Worm (Caenorhabditis elegans) whole organism, L4 larva: Measurements from ENCODE around the gene F23B2.10.
"Not testable (repeated sequence)": the region's sequence is repeated elsewhere in the genome, so short reads cannot be mapped to it uniquely, and the experiment has no call there.

ENCODE experiments used
- F44E2.7 ChIP-seq: fragments of 200-800 bp; sonication (Bioruptor generic); IDR thresholded peaks from 2 replicates; pipeline ENCODE4 v2.1.2; 2022; ENCODE audit warnings: missing genetic modification characterization, missing compliant biosample characterization
- F49E8.2 ChIP-seq: sonication (generic microtip); optimal IDR thresholded peaks from 2 replicates; lab custom pipeline; 2016; ENCODE audit warnings: missing compliant biosample characterization, mild to moderate bottlenecking, missing genetic modification characterization, borderline replicate concordance
- T20F7.1 ChIP-seq: fragments of 200-800 bp; sonication (Bioruptor generic); optimal IDR thresholded peaks from 2 replicates; lab custom pipeline; 2018; ENCODE audit warnings: mild to moderate bottlenecking, missing genetic modification characterization, missing compliant biosample characterization
- Y105C5A.15 ChIP-seq: fragments of 200-800 bp; sonication (Bioruptor generic); IDR thresholded peaks from 2 replicates; pipeline ENCODE4 v1.3.6; 2022; ENCODE audit warnings: missing genetic modification characterization, missing compliant biosample characterization
- Y48G9A.11 ChIP-seq: fragments of 200-800 bp; sonication (Bioruptor generic); IDR thresholded peaks from 2 replicates; pipeline ENCODE4 v1.3.6; 2022; ENCODE audit warnings: missing genetic modification reagents, missing genetic modification characterization, missing compliant biosample characterization
- ZK337.2 ChIP-seq: fragments of 200-800 bp; sonication (Bioruptor generic); IDR thresholded peaks from 2 replicates; pipeline ENCODE4 v1.3.6; 2022; ENCODE audit warnings: missing genetic modification reagents, missing genetic modification characterization, missing compliant biosample characterization
- aha-1 ChIP-seq: fragments of 150-350 bp; peaks from one replicate; lab custom pipeline; 2014; ENCODE audit warnings: missing biosample characterization, missing genetic modification characterization
- arid-1 ChIP-seq: fragments of 200-800 bp; sonication (Bioruptor generic); conservative IDR thresholded peaks from 2 replicates; pipeline ENCODE4 v1.3.6; 2022; ENCODE audit warnings: missing genetic modification reagents, missing genetic modification characterization, missing compliant biosample characterization
- attf-4 ChIP-seq: sonication (generic microtip); optimal IDR thresholded peaks from 3 replicates; lab custom pipeline; 2017; ENCODE audit warnings: missing biosample characterization, missing genetic modification characterization
- ceh-44 ChIP-seq: fragments of 200-800 bp; sonication (Bioruptor generic); IDR thresholded peaks from 2 replicates; pipeline ENCODE4 v1.3.6; 2022; ENCODE audit warnings: missing genetic modification reagents, missing genetic modification characterization, missing compliant biosample characterization
- ces-1 ChIP-seq: fragments of 150-350 bp; sonication (generic microtip); optimal IDR thresholded peaks from 4 replicates; lab custom pipeline; 2014; ENCODE audit warnings: missing biosample characterization, missing genetic modification reagents, missing genetic modification characterization
- daf-19 ChIP-seq: fragments of 200-800 bp; sonication (Bioruptor generic); conservative IDR thresholded peaks from 2 replicates; pipeline ENCODE4 v1.3.6; 2022; ENCODE audit warnings: missing genetic modification characterization, missing compliant biosample characterization
- dmd-6 ChIP-seq: fragments of 200-800 bp; sonication (Bioruptor generic); IDR thresholded peaks from 2 replicates; pipeline ENCODE4 v1.3.6; 2022; ENCODE audit warnings: missing genetic modification reagents, missing genetic modification characterization, missing compliant biosample characterization
- dmd-8 ChIP-seq: fragments of 200-800 bp; sonication (Bioruptor generic); IDR thresholded peaks from 2 replicates; pipeline ENCODE4 v1.3.6; 2022; ENCODE audit warnings: missing genetic modification characterization, missing compliant biosample characterization
- dmd-9 ChIP-seq: fragments of 200-800 bp; sonication (Bioruptor generic); IDR thresholded peaks from 2 replicates; pipeline ENCODE4 v1.3.6; 2022; ENCODE audit warnings: missing genetic modification reagents, missing genetic modification characterization, missing compliant biosample characterization
- dpl-1 ChIP-seq: fragments of 150-350 bp; optimal IDR thresholded peaks from 2 replicates; lab custom pipeline; 2014; ENCODE audit warnings: missing biosample characterization, missing genetic modification reagents, missing genetic modification characterization
- duxl-1 ChIP-seq: sonication (generic microtip); optimal IDR thresholded peaks from 2 replicates; lab custom pipeline; 2016; ENCODE audit warnings: mild to moderate bottlenecking, missing genetic modification characterization, moderate library complexity, missing compliant biosample characterization; ENCODE audit not compliant: poor library complexity
- dve-1 ChIP-seq: sonication (generic microtip); optimal IDR thresholded peaks from 2 replicates; lab custom pipeline; 2017; ENCODE audit warnings: antibody characterized with exemption, mild to moderate bottlenecking, missing genetic modification characterization, missing compliant biosample characterization; ENCODE audit not compliant: insufficient read depth
- egl-27 ChIP-seq: sonication (generic microtip); optimal IDR thresholded peaks from 3 replicates; lab custom pipeline; 2017; ENCODE audit warnings: missing biosample characterization, missing genetic modification reagents, missing genetic modification characterization
- hlh-30 ChIP-seq: sonication (generic microtip); optimal IDR thresholded peaks from 2 replicates; lab custom pipeline; 2017; ENCODE audit warnings: antibody characterized with exemption, mild to moderate bottlenecking, missing genetic modification characterization, missing compliant biosample characterization; ENCODE audit not compliant: insufficient read depth
- hmg-1.1 ChIP-seq: fragments of 200-800 bp; sonication (Bioruptor generic); IDR thresholded peaks from 2 replicates; pipeline ENCODE4 v1.3.6; 2022; ENCODE audit warnings: missing genetic modification reagents, missing genetic modification characterization, missing compliant biosample characterization
- lim-7 ChIP-seq: fragments of 200-800 bp; sonication (Bioruptor generic); IDR thresholded peaks from 2 replicates; pipeline ENCODE4 v1.3.6; 2022; ENCODE audit warnings: missing genetic modification characterization, missing compliant biosample characterization
- lin-1 ChIP-seq: fragments of 200-800 bp; sonication (Bioruptor generic); IDR thresholded peaks from 2 replicates; pipeline ENCODE4 v1.3.6; 2022; ENCODE audit warnings: missing genetic modification reagents, missing genetic modification characterization, missing compliant biosample characterization
- lin-29 ChIP-seq: fragments of 200-800 bp; sonication (Bioruptor generic); IDR thresholded peaks from 2 replicates; pipeline ENCODE4 v1.3.6; 2022; ENCODE audit warnings: missing genetic modification reagents, missing genetic modification characterization, missing compliant biosample characterization
- lin-38 ChIP-seq: fragments of 200-800 bp; sonication (Bioruptor generic); IDR thresholded peaks from 2 replicates; pipeline ENCODE4 v1.3.6; 2022; ENCODE audit warnings: missing genetic modification reagents, missing genetic modification characterization, missing compliant biosample characterization
- lir-3 ChIP-seq: sonication (generic microtip); optimal IDR thresholded peaks from 2 replicates; lab custom pipeline; 2016; ENCODE audit warnings: mild to moderate bottlenecking, missing genetic modification characterization, missing compliant biosample characterization
- lsy-2 ChIP-seq, 2 experiments: fragments of 150-350 bp in 1 of 2; sonication (generic microtip) in 1 of 2; optimal IDR thresholded peaks; 2 replicates each; lab custom pipeline; 2014 to 2017; ENCODE audit warnings: missing biosample characterization in 2 of 2, missing genetic modification characterization in 2 of 2
- madf-9 ChIP-seq: fragments of 200-800 bp; sonication (Bioruptor generic); conservative IDR thresholded peaks from 2 replicates; pipeline ENCODE4 v1.3.6; 2022; ENCODE audit warnings: missing genetic modification reagents, missing genetic modification characterization, missing compliant biosample characterization
- mdt-29 ChIP-seq: fragments of 200-800 bp; sonication (Bioruptor generic); IDR thresholded peaks from 2 replicates; pipeline ENCODE4 v1.3.6; 2022; ENCODE audit warnings: missing genetic modification reagents, missing genetic modification characterization, missing compliant biosample characterization
- mes-2 ChIP-seq: sonication (generic microtip); optimal IDR thresholded peaks from 2 replicates; lab custom pipeline; 2016; ENCODE audit warnings: missing genotype, mild to moderate bottlenecking, missing genetic modification characterization, missing compliant biosample characterization; ENCODE audit not compliant: poor library complexity, severe bottlenecking
- nhr-11 ChIP-seq: fragments of 150-350 bp; optimal IDR thresholded peaks from 2 replicates; lab custom pipeline; 2014; ENCODE audit warnings: missing biosample characterization, missing genetic modification characterization
- nhr-111 ChIP-seq: fragments of 200-800 bp; sonication (Bioruptor generic); optimal IDR thresholded peaks from 2 replicates; lab custom pipeline; 2018; ENCODE audit warnings: mild to moderate bottlenecking, missing genetic modification characterization, missing compliant biosample characterization
- nhr-41 ChIP-seq: fragments of 200-800 bp; sonication (Bioruptor generic); IDR thresholded peaks from 2 replicates; pipeline ENCODE4 v1.3.6; 2022; ENCODE audit warnings: missing genetic modification reagents, missing genetic modification characterization, missing compliant biosample characterization
- nhr-42 ChIP-seq: fragments of 200-800 bp; sonication (Bioruptor generic); IDR thresholded peaks from 2 replicates; pipeline ENCODE4 v1.3.6; 2022; ENCODE audit warnings: missing genetic modification characterization, missing compliant biosample characterization
- nhr-48 ChIP-seq: sonication (generic microtip); optimal IDR thresholded peaks from 2 replicates; lab custom pipeline; 2016; ENCODE audit warnings: mild to moderate bottlenecking, missing genetic modification characterization, missing compliant biosample characterization
- pha-4 ChIP-seq, 2 experiments: fragments of 150-350 bp in 1 of 2; fragments of 200-800 bp in 1 of 2; sonication (Bioruptor generic) in 1 of 2; IDR thresholded peaks in 1 of 2; optimal IDR thresholded peaks in 1 of 2; 2 replicates each; pipeline versions ENCODE4 v1.3.6 to Lab custom; 2014 to 2022; ENCODE audit warnings: missing genetic modification characterization in 2 of 2, missing genetic modification reagents in 2 of 2, missing biosample characterization in 1 of 2, missing compliant biosample characterization in 1 of 2
- php-3 ChIP-seq: fragments of 200-800 bp; sonication (Bioruptor generic); IDR thresholded peaks from 2 replicates; pipeline ENCODE4 v1.3.6; 2022; ENCODE audit warnings: missing genetic modification reagents, missing genetic modification characterization, missing compliant biosample characterization
- rbr-2 ChIP-seq: sonication (generic microtip); optimal IDR thresholded peaks from 2 replicates; lab custom pipeline; 2016; ENCODE audit warnings: missing genotype, missing genetic modification characterization, missing compliant biosample characterization
- saeg-2 ChIP-seq: fragments of 200-800 bp; sonication (Bioruptor generic); IDR thresholded peaks from 2 replicates; pipeline ENCODE4 v1.3.6; 2022; ENCODE audit warnings: missing genetic modification reagents, missing genetic modification characterization, missing compliant biosample characterization
- set-16 ChIP-seq: fragments of 200-800 bp; sonication (Bioruptor generic); IDR thresholded peaks from 2 replicates; pipeline ENCODE4 v1.3.6; 2022; ENCODE audit warnings: missing genetic modification reagents, missing genetic modification characterization, missing compliant biosample characterization
- snpc-1.2 ChIP-seq: fragments of 200-800 bp; sonication (Bioruptor generic); IDR thresholded peaks from 2 replicates; pipeline ENCODE4 v1.3.6; 2022; ENCODE audit warnings: missing genetic modification reagents, missing genetic modification characterization, missing compliant biosample characterization
- spr-1 ChIP-seq: sonication (generic microtip); optimal IDR thresholded peaks from 2 replicates; lab custom pipeline; 2016; ENCODE audit warnings: mild to moderate bottlenecking, missing genetic modification characterization, missing compliant biosample characterization
- spr-3 ChIP-seq: fragments of 200-800 bp; sonication (Bioruptor generic); optimal IDR thresholded peaks from 2 replicates; lab custom pipeline; 2018; ENCODE audit warnings: mild to moderate bottlenecking, missing genetic modification characterization, missing compliant biosample characterization
- tag-97 ChIP-seq: fragments of 200-800 bp; sonication (Bioruptor generic); IDR thresholded peaks from 2 replicates; pipeline ENCODE4 v1.3.6; 2022; ENCODE audit warnings: missing genetic modification characterization, missing compliant biosample characterization
- zag-1 ChIP-seq: fragments of 150-350 bp; optimal IDR thresholded peaks from 2 replicates; lab custom pipeline; 2014; ENCODE audit warnings: missing biosample characterization, missing genetic modification characterization
- zip-11 ChIP-seq: fragments of 200-800 bp; sonication (Bioruptor generic); IDR thresholded peaks from 2 replicates; pipeline ENCODE4 v1.3.6; 2022; ENCODE audit warnings: missing genetic modification characterization, missing compliant biosample characterization
- ztf-11 ChIP-seq: fragments of 150-350 bp; optimal IDR thresholded peaks from 2 replicates; lab custom pipeline; 2014; ENCODE audit warnings: missing biosample characterization, missing genetic modification characterization

The F23B2.10 gene

DNA sequence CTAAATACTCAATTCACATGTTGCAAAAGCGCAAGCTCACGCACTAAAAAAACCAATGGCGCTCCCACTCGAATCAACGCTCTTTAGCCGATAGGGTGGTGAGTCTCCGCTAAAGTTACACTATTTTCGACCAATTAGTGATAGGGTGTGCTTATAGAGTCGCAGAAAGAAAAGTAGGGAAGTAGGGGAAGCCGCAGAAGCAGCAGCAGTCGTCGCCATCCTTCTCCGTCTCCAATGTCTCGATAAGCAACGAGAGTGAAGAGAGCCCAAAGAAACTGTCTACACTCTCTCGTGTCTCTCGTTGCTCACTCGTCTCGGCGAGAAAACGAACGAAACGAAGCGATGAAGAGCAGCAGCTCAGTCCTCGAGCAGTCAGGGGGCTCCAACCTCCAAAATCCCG lies 42.6 kb upstream of the F23B2.10 start (continued):
- TF ChIP-seq rbr-2 (tag; lab: Kevin White, UChicago): peak; percentile 21
- TF ChIP-seq egl-27: no peak
- no peak for TF ChIP-seq tag-97 (GFP tag; lab: Robert Waterston, UW)
- peak; percentile 84 for TF ChIP-seq hmg-1.1
- 0 out of 2 replicates have a peak, but pooled peaks have one; percentile 8 for TF ChIP-seq saeg-2 (GFP tag; lab: Robert Waterston, UW)
- no peak for TF ChIP-seq ztf-11
- TF ChIP-seq dmd-8 (GFP tag; lab: Robert Waterston, UW): no peak
- no peak for TF ChIP-seq spr-1 (tag; lab: Kevin White, UChicago)
- peak in 1 of 2 experiments; percentile 63 for TF ChIP-seq lsy-2 (tag; optimal IDR thresholded peaks at IDR 0.05; lab: Kevin White, UChicago)
- peak; percentile 74 for TF ChIP-seq hlh-30 (tag; lab: Kevin White, UChicago)
- TF ChIP-seq ces-1: peak; percentile 26
- TF ChIP-seq spr-3 (GFP tag; lab: Kevin White, UChicago): no peak
- TF ChIP-seq set-16 (GFP tag; lab: Robert Waterston, UW): peak; percentile 79
- no peak for TF ChIP-seq zag-1 (tag; lab: Kevin White, UChicago)
- TF ChIP-seq madf-9: no peak
- TF ChIP-seq nhr-111 (GFP tag; lab: Kevin White, UChicago): no peak
- TF ChIP-seq F44E2.7 (GFP tag; lab: Robert Waterston, UW): no peak
- TF ChIP-seq pha-4 (GFP tag; IDR thresholded peaks at IDR 0.05; lab: Robert Waterston, UW): peak; percentile 60
- peak; percentile 83 for TF ChIP-seq pha-4 (tag; optimal IDR thresholded peaks at IDR 0.05; lab: Kevin White, UChicago)
- TF ChIP-seq nhr-11 (tag; lab: Kevin White, UChicago): peak; percentile 73
- TF ChIP-seq lim-7 (GFP tag; lab: Robert Waterston, UW): 0 out of 2 replicates have a peak, but pooled peaks have one; percentile 5
- no peak for TF ChIP-seq dmd-9
- no peak for TF ChIP-seq mdt-29 (GFP tag; lab: Robert Waterston, UW)
- peak; percentile 37 for TF ChIP-seq dpl-1
- no peak for TF ChIP-seq nhr-48 (tag; lab: Kevin White, UChicago)
- peak; percentile 50 for TF ChIP-seq dve-1 (tag; lab: Kevin White, UChicago)
- no peak for TF ChIP-seq lir-3
- no peak for TF ChIP-seq attf-4

DNA sequence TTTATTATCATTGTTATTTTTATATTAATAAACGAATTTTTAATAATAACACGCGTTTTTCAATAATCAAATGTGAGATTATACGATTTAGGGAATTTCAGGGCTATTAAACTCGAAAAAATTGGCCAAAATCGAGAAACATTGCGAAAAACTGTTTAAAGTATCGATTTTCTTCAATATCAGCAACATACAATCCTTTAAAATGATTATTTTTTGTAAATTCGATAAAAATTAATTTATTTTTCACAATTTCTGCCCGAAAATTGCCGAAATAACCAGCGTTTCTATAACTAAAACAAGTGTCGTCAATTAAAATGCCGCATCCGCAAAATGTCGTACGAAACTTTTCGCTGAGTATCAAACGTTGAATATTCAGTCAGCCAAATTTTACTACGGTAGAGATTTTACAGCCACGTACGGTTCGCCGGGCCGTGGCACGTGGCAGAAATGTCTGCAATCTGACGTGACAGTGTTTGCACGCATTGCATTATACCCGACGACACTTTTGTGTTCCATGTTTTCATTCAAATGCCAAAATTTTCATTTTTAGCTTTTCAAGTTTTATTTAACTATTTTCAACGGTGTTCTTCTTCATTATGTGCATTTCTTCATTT lies 42.0 kb upstream of the F23B2.10 start:
- peak; percentile 81 for TF ChIP-seq mes-2 (tag; lab: Kevin White, UChicago)
- peak; percentile 79 for TF ChIP-seq hmg-1.1
- TF ChIP-seq F44E2.7 (GFP tag; lab: Robert Waterston, UW): peak; percentile 83
- TF ChIP-seq zip-11 (GFP tag; lab: Robert Waterston, UW): 0 out of 2 replicates have a peak, but pooled peaks have one; percentile 56
- peak; percentile 76 for TF ChIP-seq T20F7.1 (GFP tag; lab: Kevin White, UChicago)
- TF ChIP-seq saeg-2 (GFP tag; lab: Robert Waterston, UW): peak; percentile 96
- peak; percentile 98 for TF ChIP-seq nhr-42
- TF ChIP-seq snpc-1.2 (GFP tag; lab: Robert Waterston, UW): peak; percentile 99
- peak; percentile 95 for TF ChIP-seq madf-9
- peak; percentile 97 for TF ChIP-seq lin-29 (GFP tag; lab: Robert Waterston, UW)
- TF ChIP-seq duxl-1 (tag; lab: Kevin White, UChicago): peak; percentile 56
- TF ChIP-seq Y48G9A.11 (GFP tag; lab: Robert Waterston, UW): peak; percentile 99
- 0 out of 2 replicates have a peak, but pooled peaks have one; percentile 72 for TF ChIP-seq Y105C5A.15
- peak; percentile 95 for TF ChIP-seq lin-1 (GFP tag; lab: Robert Waterston, UW)
- TF ChIP-seq tag-97 (GFP tag; lab: Robert Waterston, UW): peak; percentile 89; the same call in 1 of the 2 replicates
- TF ChIP-seq pha-4 (GFP tag; IDR thresholded peaks at IDR 0.05; lab: Robert Waterston, UW): peak; percentile 93
- TF ChIP-seq pha-4 (tag; optimal IDR thresholded peaks at IDR 0.05; lab: Kevin White, UChicago): not testable (repeated sequence)
- peak; percentile 9 for TF ChIP-seq aha-1 (tag; lab: Kevin White, UChicago)
- TF ChIP-seq daf-19 (GFP tag; lab: Robert Waterston, UW): peak; percentile 94
- peak; percentile 97 for TF ChIP-seq arid-1 (GFP tag; lab: Robert Waterston, UW)
- peak; percentile 11 for TF ChIP-seq nhr-48 (tag; lab: Kevin White, UChicago)
- TF ChIP-seq nhr-41 (GFP tag; lab: Robert Waterston, UW): peak; percentile 71; the same call in 1 of the 2 replicates
- peak; percentile 97 for TF ChIP-seq ceh-44 (GFP tag; lab: Robert Waterston, UW)
- TF ChIP-seq lin-38 (GFP tag; lab: Robert Waterston, UW): peak; percentile 97
- peak; percentile 98 for TF ChIP-seq dmd-6
- TF ChIP-seq F49E8.2 (tag; lab: Kevin White, UChicago): peak; percentile 93
- TF ChIP-seq ZK337.2 (GFP tag; lab: Robert Waterston, UW): peak; percentile 96
- peak; percentile 95 for TF ChIP-seq php-3 (GFP tag; lab: Robert Waterston, UW)
